Worm (Caenorhabditis elegans) whole organism, L2 larva: ENCODE measurements around the gene tag-342.

Experiments
- ama-1 ChIP-seq: fragments of 150-350 bp; optimal IDR thresholded peaks from 2 replicates; lab custom pipeline; 2018; ENCODE audit warnings: inconsistent platforms
- ceh-82 ChIP-seq: fragments of 150-350 bp; optimal IDR thresholded peaks from 2 replicates; lab custom pipeline; 2014; ENCODE audit warnings: missing biosample characterization, missing genetic modification characterization
- egl-27 ChIP-seq: sonication (generic microtip); optimal IDR thresholded peaks from 3 replicates; lab custom pipeline; 2017; ENCODE audit warnings: missing biosample characterization, missing genetic modification reagents, missing genetic modification characterization
- lin-11 ChIP-seq: fragments of 150-350 bp; sonication (generic microtip); optimal IDR thresholded peaks from 2 replicates; lab custom pipeline; 2014; ENCODE audit warnings: missing biosample characterization, missing genetic modification characterization, inconsistent platforms, mixed read lengths
- mdl-1 ChIP-seq, 2 experiments: fragments of 150-350 bp in 1 of 2; sonication (generic microtip) in 1 of 2; optimal IDR thresholded peaks; 2 replicates each; lab custom pipeline; 2017; ENCODE audit warnings: missing biosample characterization in 2 of 2, missing genetic modification characterization in 2 of 2
- nhr-10 ChIP-seq: sonication (generic microtip); optimal IDR thresholded peaks from 2 replicates; lab custom pipeline; 2017; ENCODE audit warnings: missing biosample characterization, missing genetic modification characterization
- nhr-12 ChIP-seq: fragments of 150-350 bp; optimal IDR thresholded peaks from 2 replicates; lab custom pipeline; 2014; ENCODE audit warnings: missing biosample characterization, missing genetic modification characterization
- nhr-6 ChIP-seq: fragments of 150-350 bp; optimal IDR thresholded peaks from 2 replicates; lab custom pipeline; 2014; ENCODE audit warnings: missing biosample characterization, missing genetic modification characterization
- nhr-77 ChIP-seq: fragments of 150-350 bp; optimal IDR thresholded peaks from 2 replicates; lab custom pipeline; 2014; ENCODE audit warnings: missing biosample characterization, missing genetic modification characterization
- skn-1 ChIP-seq: sonication (generic microtip); optimal IDR thresholded peaks from 2 replicates; lab custom pipeline; 2017; ENCODE audit warnings: missing biosample characterization, missing genetic modification characterization
- unc-55 ChIP-seq: fragments of 150-350 bp; sonication (generic microtip); optimal IDR thresholded peaks from 3 replicates; lab custom pipeline; 2014; ENCODE audit warnings: missing biosample characterization, missing genetic modification reagents, missing genetic modification characterization
- ztf-1 ChIP-seq: fragments of 200-800 bp; sonication (Bioruptor generic); conservative IDR thresholded peaks from 2 replicates; pipeline ENCODE4 v1.3.6; 2022; ENCODE audit warnings: missing genetic modification characterization, missing compliant biosample characterization

DNA sequence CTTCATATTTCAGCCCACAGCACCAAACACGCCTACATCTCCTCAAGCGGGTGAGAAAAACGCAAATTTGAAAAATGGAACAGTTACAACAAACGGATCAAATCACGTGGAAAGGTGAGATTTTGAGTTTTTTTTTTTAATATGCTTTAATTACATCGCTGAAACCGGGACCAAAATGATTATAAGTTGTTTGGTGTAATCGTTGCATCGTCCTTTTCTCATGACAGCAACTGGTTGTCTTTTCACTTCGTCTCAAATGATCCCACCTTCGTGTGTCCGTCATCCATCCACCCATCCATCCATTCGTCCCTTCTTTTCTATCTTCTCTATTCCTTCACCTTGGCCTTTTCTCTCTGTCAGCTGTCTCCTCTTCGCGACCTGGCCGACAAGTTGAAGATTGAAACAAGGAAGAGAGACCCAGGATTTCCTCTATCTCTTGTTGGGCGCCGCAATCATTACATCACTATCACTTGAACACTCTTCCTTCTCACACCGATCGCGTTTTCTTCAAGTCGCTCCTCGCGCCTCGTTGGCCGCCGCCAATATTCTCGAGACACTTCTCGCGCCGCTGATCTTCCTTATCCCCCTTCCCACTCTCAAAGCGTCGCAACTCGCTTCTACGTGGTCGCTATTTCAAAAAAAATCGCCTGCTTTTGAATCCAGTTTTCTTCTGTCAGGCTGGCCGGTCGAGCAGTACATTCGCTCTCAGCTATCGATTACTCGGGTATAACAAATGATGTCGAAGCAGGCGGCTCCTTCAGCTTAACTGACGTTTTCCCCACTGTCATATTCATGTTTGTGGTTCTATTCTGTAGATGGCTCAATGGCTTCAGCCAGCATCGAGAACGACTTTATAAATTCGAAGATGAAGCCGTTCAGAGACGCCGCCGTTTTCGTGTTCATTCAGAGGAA is 10.5 kb upstream of the tag-342 start:
- no peak for TF ChIP-seq nhr-77 (tag; lab: Kevin White, UChicago)
- no peak for TF ChIP-seq skn-1 (tag; lab: Kevin White, UChicago)
- TF ChIP-seq lin-11 = no peak
- no peak for TF ChIP-seq mdl-1 (tag; optimal IDR thresholded peaks at IDR 0.05; lab: Kevin White, UChicago)
- no peak for TF ChIP-seq unc-55 (GFP tag; lab: Kevin White, UChicago)
- TF ChIP-seq nhr-10 (tag; lab: Kevin White, UChicago) = no peak
- peak; percentile 38 for TF ChIP-seq ama-1 (lab: Kevin White, UChicago)
- no peak for TF ChIP-seq egl-27 (tag; lab: Kevin White, UChicago)
- TF ChIP-seq nhr-12 (tag; lab: Kevin White, UChicago) = no peak
- TF ChIP-seq ceh-82 (tag; lab: Kevin White, UChicago) = no peak
- no peak for TF ChIP-seq ztf-1
- no peak for TF ChIP-seq nhr-6 (tag; lab: Kevin White, UChicago)
